Fruit fly (Drosophila melanogaster) whole organism, wandering third instar larva: ENCODE measurements around the gene inaF-D.

Source experiments
- CrebA ChIP-seq: fragments of 200-800 bp; sonication (Bioruptor generic); optimal IDR thresholded peaks from 2 replicates; lab custom pipeline; 2016; ENCODE audit warnings: missing biosample characterization, mild to moderate bottlenecking, missing genetic modification characterization, borderline replicate concordance
- HLH106 ChIP-seq: fragments of 200-800 bp; optimal IDR thresholded peaks from 3 replicates; lab custom pipeline; 2019; ENCODE audit warnings: missing biosample characterization, mild to moderate bottlenecking, missing genetic modification characterization, moderate library complexity
- br ChIP-seq: fragments of 200-800 bp; sonication (Bioruptor generic); optimal IDR thresholded peaks from 2 replicates; lab custom pipeline; 2016; ENCODE audit warnings: missing biosample characterization, missing genetic modification characterization
- h ChIP-seq: fragments of 200-800 bp; sonication (Bioruptor generic); optimal IDR thresholded peaks from 3 replicates; lab custom pipeline; 2016; ENCODE audit warnings: missing biosample characterization, mild to moderate bottlenecking, missing genetic modification characterization
- jim ChIP-seq: fragments of 175-275, 200-325 bp; sonication (Bioruptor generic); optimal IDR thresholded peaks from 2 replicates; lab custom pipeline; 2016; ENCODE audit warnings: missing biosample characterization, mild to moderate bottlenecking, missing genetic modification characterization
- psq ChIP-seq: fragments of 200-800 bp; sonication (Bioruptor generic); optimal IDR thresholded peaks from 3 replicates; lab custom pipeline; 2017; ENCODE audit warnings: missing biosample characterization, mild to moderate bottlenecking, missing genetic modification characterization, moderate library complexity
- rgr ChIP-seq: fragments of 200-800 bp; sonication (Bioruptor generic); optimal IDR thresholded peaks from 3 replicates; lab custom pipeline; 2016; ENCODE audit warnings: missing biosample characterization, mild to moderate bottlenecking, missing genetic modification characterization
- usp ChIP-seq: fragments of >200 bp; optimal IDR thresholded peaks from 2 replicates; lab custom pipeline; 2017; ENCODE audit warnings: missing biosample characterization, missing genetic modification characterization

- TF ChIP-seq h (GFP tag; lab: Kevin White, UChicago) (no peak), rgr (GFP tag; lab: Kevin White, UChicago) (no peak), jim (GFP tag; lab: Kevin White, UChicago) (no peak), usp (GFP tag; lab: Kevin White, UChicago) (no peak), psq (GFP tag; lab: Kevin White, UChicago) (no peak), br (GFP tag; lab: Kevin White, UChicago) (no peak), CrebA (GFP tag; lab: Kevin White, UChicago) (no peak), HLH106 (tag; lab: Kevin White, UChicago) (no peak)
Observed at dm6 chrX:11680405-11680804, 48.5 kb downstream of the inaF-D start.
